Fruit fly (Drosophila melanogaster) whole organism, embryonic: ENCODE data around the gene CG34002.

Experiments
- Adf1 ChIP-seq: fragments of 200-800 bp; sonication (Bioruptor generic); IDR thresholded peaks from 2 replicates; pipeline ENCODE4 v1.3.6; 2022; ENCODE audit warnings: missing biosample characterization, missing genetic modification characterization
- CG12769 ChIP-seq: fragments of 200-800 bp; sonication (Bioruptor generic); optimal IDR thresholded peaks from 2 replicates; lab custom pipeline; 2019; ENCODE audit warnings: missing biosample characterization, mild to moderate bottlenecking, missing genetic modification characterization, moderate library complexity
- CG13287 ChIP-seq: fragments of 200-800 bp; sonication (Bioruptor generic); IDR thresholded peaks from 2 replicates; pipeline ENCODE4 v1.3.6; 2022; ENCODE audit warnings: missing biosample characterization, missing genetic modification characterization; ENCODE audit not compliant: partially characterized antibody
- CG13775 ChIP-seq: fragments of 200-800 bp; sonication (Bioruptor generic); optimal IDR thresholded peaks from 3 replicates; lab custom pipeline; 2017; ENCODE audit warnings: missing biosample characterization, mild to moderate bottlenecking, missing genetic modification characterization
- CG17186 ChIP-seq: fragments of 200-800 bp; sonication (Bioruptor generic); optimal IDR thresholded peaks from 3 replicates; lab custom pipeline; 2017; ENCODE audit warnings: missing biosample characterization, missing genetic modification reagents, missing genetic modification characterization
- CG17385 ChIP-seq: fragments of 200-800 bp; sonication (Bioruptor generic); optimal IDR thresholded peaks from 3 replicates; lab custom pipeline; 2018; ENCODE audit warnings: missing biosample characterization, mild to moderate bottlenecking, missing genetic modification characterization
- CG32767 ChIP-seq: fragments of 200-800 bp; sonication (Bioruptor generic); IDR thresholded peaks from 2 replicates; pipeline ENCODE4 v1.3.6; 2022; ENCODE audit warnings: missing biosample characterization, missing genetic modification characterization
- CG32772 ChIP-seq: fragments of 200-800 bp; sonication (Bioruptor generic); IDR thresholded peaks from 2 replicates; pipeline ENCODE4 v1.3.6; 2022; ENCODE audit warnings: missing biosample characterization, missing genetic modification characterization
- CG34376 ChIP-seq: fragments of 200-800 bp; sonication (Bioruptor generic); optimal IDR thresholded peaks from 2 replicates; lab custom pipeline; 2018; ENCODE audit warnings: missing biosample characterization, mild to moderate bottlenecking, missing genetic modification characterization
- CG5180 ChIP-seq: fragments of 200-800 bp; sonication (Bioruptor generic); optimal IDR thresholded peaks from 3 replicates; lab custom pipeline; 2017; ENCODE audit warnings: missing biosample characterization, missing genetic modification characterization, mild to moderate bottlenecking, moderate library complexity, missing genetic modification reagents
- CG8290 ChIP-seq, 3 experiments: fragments of 200-800 bp; sonication (Bioruptor generic); optimal IDR thresholded peaks; 2 replicates each; lab custom pipeline; 2016 to 2019; ENCODE audit warnings: missing biosample characterization in 3 of 3, missing genetic modification characterization in 3 of 3, mild to moderate bottlenecking in 2 of 3, moderate library complexity in 1 of 3
- CG8478 ChIP-seq: fragments of >200 bp; optimal IDR thresholded peaks from 2 replicates; lab custom pipeline; 2018
- CoRest ChIP-seq: fragments of 200-800 bp; sonication (Bioruptor generic); optimal IDR thresholded peaks from 3 replicates; lab custom pipeline; 2018; ENCODE audit warnings: missing biosample characterization, mild to moderate bottlenecking, missing genetic modification characterization, moderate library complexity
- Deaf1 ChIP-seq: fragments of 200-800 bp; optimal IDR thresholded peaks from 3 replicates; lab custom pipeline; 2019; ENCODE audit warnings: missing biosample characterization, mild to moderate bottlenecking, missing genetic modification characterization, moderate library complexity
- Drgx ChIP-seq: fragments of 200-800 bp; sonication (Bioruptor generic); IDR thresholded peaks from 2 replicates; pipeline ENCODE4 v1.3.6; 2022; ENCODE audit warnings: missing biosample characterization, missing genetic modification characterization
- ERR ChIP-seq: fragments of 200-800 bp; sonication (Bioruptor generic); optimal IDR thresholded peaks from 2 replicates; lab custom pipeline; 2016; ENCODE audit warnings: missing biosample characterization, missing genetic modification characterization
- Fer1 ChIP-seq: fragments of 200-800 bp; sonication (Bioruptor generic); optimal IDR thresholded peaks from 2 replicates; lab custom pipeline; 2017; ENCODE audit warnings: missing biosample characterization, mild to moderate bottlenecking, missing genetic modification characterization
- HLH54F ChIP-seq: fragments of 200-800 bp; sonication (Bioruptor generic); optimal IDR thresholded peaks from 3 replicates; lab custom pipeline; 2016; ENCODE audit warnings: missing biosample characterization, missing genetic modification characterization
- HmgZ ChIP-seq: fragments of 200-800 bp; sonication (Bioruptor generic); optimal IDR thresholded peaks from 2 replicates; lab custom pipeline; 2018; ENCODE audit warnings: missing biosample characterization, mild to moderate bottlenecking, missing genetic modification characterization
- Hr51 ChIP-seq, 2 experiments: fragments of 200-800 bp; sonication (Bioruptor generic); optimal IDR thresholded peaks; 2 replicates in 1 of 2; 3 replicates in 1 of 2; lab custom pipeline; 2016 to 2018; ENCODE audit warnings: missing biosample characterization in 2 of 2, missing genetic modification characterization in 2 of 2, mild to moderate bottlenecking in 1 of 2, moderate library complexity in 1 of 2
- Hsf ChIP-seq: fragments of 200-800 bp; sonication (Bioruptor generic); optimal IDR thresholded peaks from 3 replicates; lab custom pipeline; 2016; ENCODE audit warnings: missing biosample characterization, missing genetic modification characterization
- Meics ChIP-seq: fragments of 200-800 bp; sonication (Bioruptor generic); optimal IDR thresholded peaks from 2 replicates; lab custom pipeline; 2017; ENCODE audit warnings: missing biosample characterization, mild to moderate bottlenecking, missing genetic modification characterization
- Nf-YA ChIP-seq: fragments of 200-800 bp; sonication (Bioruptor generic); IDR thresholded peaks from 2 replicates; pipeline ENCODE4 v1.3.6; 2022; ENCODE audit warnings: missing biosample characterization, missing genetic modification characterization
- Nf-YC ChIP-seq: fragments of 200-800 bp; optimal IDR thresholded peaks from 3 replicates; lab custom pipeline; 2019; ENCODE audit warnings: missing biosample characterization, mild to moderate bottlenecking, missing genetic modification characterization, moderate library complexity
- Pdp1 ChIP-seq, 2 experiments: fragments of 200-800 bp; sonication (Bioruptor generic); optimal IDR thresholded peaks; 3 replicates each; lab custom pipeline; 2016; ENCODE audit warnings: missing biosample characterization in 2 of 2, missing genetic modification characterization in 2 of 2, mild to moderate bottlenecking in 1 of 2, moderate library complexity in 1 of 2
- Rfx ChIP-seq: fragments of 200-800 bp; sonication (Bioruptor generic); IDR thresholded peaks from 2 replicates; pipeline ENCODE4 v1.3.6; 2022; ENCODE audit warnings: missing biosample characterization, missing genetic modification characterization
- Vsx1 ChIP-seq: fragments of 200-800 bp; sonication (Bioruptor generic); optimal IDR thresholded peaks from 2 replicates; lab custom pipeline; 2017; ENCODE audit warnings: missing biosample characterization, mild to moderate bottlenecking, missing genetic modification characterization, missing genetic modification reagents
- bcd ChIP-seq: fragments of 200-800 bp; sonication (Bioruptor generic); optimal IDR thresholded peaks from 2 replicates; lab custom pipeline; 2017; ENCODE audit warnings: missing biosample characterization, mild to moderate bottlenecking, missing genetic modification characterization
- bsh ChIP-seq, 2 experiments: fragments of 200-800 bp; sonication (Bioruptor generic); optimal IDR thresholded peaks; 2 replicates each; lab custom pipeline; 2017 to 2018; ENCODE audit warnings: mild to moderate bottlenecking in 2 of 2, missing biosample characterization in 2 of 2, missing genetic modification characterization in 2 of 2, moderate library complexity in 1 of 2
- cas ChIP-seq: fragments of 200-800 bp; sonication (Bioruptor generic); IDR thresholded peaks from 2 replicates; pipeline ENCODE4 v1.3.6; 2022; ENCODE audit warnings: missing biosample characterization, missing genetic modification characterization
- chinmo ChIP-seq: fragments of 200-800 bp; sonication (Bioruptor generic); IDR thresholded peaks from 4 replicates; pipeline ENCODE4 v1.3.6; 2022; ENCODE audit warnings: missing biosample characterization, missing genetic modification characterization; ENCODE audit not compliant: partially characterized antibody
- ci ChIP-seq: fragments of 200-800 bp; sonication (Bioruptor generic); IDR thresholded peaks from 3 replicates; pipeline ENCODE4 v1.3.6; 2022; ENCODE audit warnings: missing biosample characterization, missing genetic modification characterization
- crp ChIP-seq, 2 experiments: fragments of 200-800 bp; sonication (Bioruptor generic); optimal IDR thresholded peaks; 2 replicates in 1 of 2; 3 replicates in 1 of 2; lab custom pipeline; 2017; ENCODE audit warnings: missing biosample characterization in 2 of 2, missing genetic modification characterization in 2 of 2, mild to moderate bottlenecking in 1 of 2, moderate library complexity in 1 of 2
- cwo ChIP-seq: fragments of 200-800 bp; sonication (Bioruptor generic); optimal IDR thresholded peaks from 3 replicates; lab custom pipeline; 2017; ENCODE audit warnings: missing biosample characterization, missing genetic modification characterization, mild to moderate bottlenecking, moderate library complexity, missing genetic modification reagents
- gem ChIP-seq: fragments of 200-800 bp; sonication (Bioruptor generic); optimal IDR thresholded peaks from 2 replicates; lab custom pipeline; 2019; ENCODE audit warnings: missing biosample characterization, mild to moderate bottlenecking, missing genetic modification characterization, moderate library complexity
- kay ChIP-seq: fragments of 200-800 bp; sonication (Bioruptor generic); optimal IDR thresholded peaks from 2 replicates; lab custom pipeline; 2016; ENCODE audit warnings: missing biosample characterization, missing genetic modification characterization
- lilli ChIP-seq: fragments of 200-800 bp; sonication (Bioruptor generic); optimal IDR thresholded peaks from 3 replicates; lab custom pipeline; 2016; ENCODE audit warnings: missing biosample characterization, missing genetic modification characterization
- nom ChIP-seq: fragments of 200-800 bp; sonication (Bioruptor generic); optimal IDR thresholded peaks from 2 replicates; lab custom pipeline; 2017; ENCODE audit warnings: missing biosample characterization, missing genetic modification characterization, mild to moderate bottlenecking, moderate library complexity, missing genetic modification reagents
- ranshi ChIP-seq: fragments of 200-800 bp; sonication (Bioruptor generic); IDR thresholded peaks from 2 replicates; pipeline ENCODE4 v1.3.6; 2022; ENCODE audit warnings: missing biosample characterization, missing genetic modification characterization
- row ChIP-seq: fragments of 200-800 bp; sonication (Bioruptor generic); IDR thresholded peaks from 3 replicates; pipeline ENCODE4 v1.3.6; 2022; ENCODE audit warnings: missing biosample characterization, missing genetic modification characterization
- scrt ChIP-seq: fragments of 200-800 bp; sonication (Bioruptor generic); optimal IDR thresholded peaks from 2 replicates; lab custom pipeline; 2018; ENCODE audit warnings: missing biosample characterization, mild to moderate bottlenecking, missing genetic modification characterization, moderate library complexity
- sens ChIP-seq: fragments of 200-800 bp; sonication (Bioruptor generic); peaks from one replicate; lab custom pipeline; 2016; ENCODE audit warnings: missing biosample characterization, missing genetic modification characterization
- slou ChIP-seq: fragments of 200-800 bp; sonication (Bioruptor generic); optimal IDR thresholded peaks from 3 replicates; lab custom pipeline; 2016; ENCODE audit warnings: missing biosample characterization, missing genetic modification characterization
- sug ChIP-seq: fragments of 200-800 bp; optimal IDR thresholded peaks from 2 replicates; lab custom pipeline; 2019; ENCODE audit warnings: missing biosample characterization, mild to moderate bottlenecking, missing genetic modification characterization, moderate library complexity
- unc-4 ChIP-seq: fragments of 200-800 bp; sonication (Bioruptor generic); IDR thresholded peaks from 2 replicates; pipeline ENCODE4 v1.3.6; 2022; ENCODE audit warnings: missing biosample characterization, missing genetic modification characterization; ENCODE audit not compliant: partially characterized antibody
- unpg ChIP-seq: fragments of 200-800 bp; sonication (Bioruptor generic); optimal IDR thresholded peaks from 3 replicates; lab custom pipeline; 2018; ENCODE audit warnings: missing biosample characterization, mild to moderate bottlenecking, missing genetic modification characterization, moderate library complexity
- vnd ChIP-seq: fragments of 200-800 bp; sonication (Bioruptor generic); IDR thresholded peaks from 3 replicates; pipeline ENCODE4 v1.3.6; 2022; ENCODE audit warnings: missing biosample characterization, missing genetic modification characterization; ENCODE audit not compliant: partially characterized antibody

CG34002 gene

dm6 chr3L:17842892-17843703, 15.2 kb upstream of the CG34002 start, which contains the start of gene CG5567 (continued):
- TF ChIP-seq Meics (GFP tag; lab: Kevin White, UChicago), result peak; percentile 34
- TF ChIP-seq Fer1 (GFP tag; lab: Kevin White, UChicago), result peak; percentile 64
- TF ChIP-seq nom (GFP tag; lab: Kevin White, UChicago), result no peak
- no peak for TF ChIP-seq kay (GFP tag; lab: Kevin White, UChicago)
- no peak for TF ChIP-seq cwo (GFP tag; lab: Kevin White, UChicago)
- TF ChIP-seq chinmo (GFP tag; lab: Robert Waterston, UW), result 0 out of 4 replicates have a peak, but pooled peaks have one; percentile 51
- TF ChIP-seq CoRest (tag; lab: Kevin White, UChicago), result peak; percentile 14
- TF ChIP-seq CG17385 (GFP tag; lab: Kevin White, UChicago), result peak; percentile 18
- peak; percentile 85 for TF ChIP-seq scrt (GFP tag; lab: Kevin White, UChicago)
- peak; percentile 87 for TF ChIP-seq row
- TF ChIP-seq bcd, result peak; percentile 2
- peak in 1 of 2 experiments; percentile 77 for TF ChIP-seq crp (GFP tag; optimal IDR thresholded peaks at IDR 0.05; lab: Kevin White, UChicago)
- no peak for TF ChIP-seq Hsf (GFP tag; lab: Kevin White, UChicago)
- TF ChIP-seq CG12769, result peak; percentile 17
- TF ChIP-seq CG32767 (GFP tag; lab: Robert Waterston, UW), result peak; percentile 61; the same call in 1 of the 2 replicates
- peak; percentile 47 for TF ChIP-seq CG34376 (GFP tag; lab: Kevin White, UChicago)
- peak; percentile 19 for TF ChIP-seq HLH54F
- TF ChIP-seq CG13775 (GFP tag; lab: Kevin White, UChicago), result peak; percentile 22
- TF ChIP-seq CG13287 (GFP tag; lab: Robert Waterston, UW), result peak; percentile 26; the same call in 1 of the 2 replicates
- TF ChIP-seq slou (GFP tag; lab: Kevin White, UChicago), result no peak
- peak in 1 of 2 experiments; percentile 93 for TF ChIP-seq Pdp1 (GFP tag; optimal IDR thresholded peaks at IDR 0.05; lab: Kevin White, UChicago)
- TF ChIP-seq unpg (GFP tag; lab: Kevin White, UChicago), result no peak
- TF ChIP-seq Hr51 (GFP tag; optimal IDR thresholded peaks at IDR 0.05; lab: Kevin White, UChicago), result peak in 1 of 2 experiments; percentile 10
- no peak for TF ChIP-seq CG8290 (GFP tag; optimal IDR thresholded peaks at IDR 0.05; lab: Kevin White, UChicago)
- peak in 1 of 2 experiments; percentile 33 for TF ChIP-seq CG8290 (tag; optimal IDR thresholded peaks at IDR 0.05; lab: Kevin White, UChicago)
- 0 out of 3 replicates have a peak, but pooled peaks have one; percentile 37 for TF ChIP-seq ci
- TF ChIP-seq ERR (GFP tag; lab: Kevin White, UChicago), result peak; percentile 80
- TF ChIP-seq Drgx (GFP tag; lab: Robert Waterston, UW), result no peak
- no peak for TF ChIP-seq cas (GFP tag; lab: Robert Waterston, UW)
- TF ChIP-seq bsh (GFP tag; optimal IDR thresholded peaks at IDR 0.05; lab: Kevin White, UChicago), result peak in 1 of 2 experiments; percentile 23
- TF ChIP-seq CG17186 (GFP tag; lab: Kevin White, UChicago), result no peak
- 0 out of 2 replicates have a peak, but pooled peaks have one; percentile 21 for TF ChIP-seq unc-4 (GFP tag; lab: Robert Waterston, UW)
- TF ChIP-seq sens (GFP tag; lab: Kevin White, UChicago), result peak; percentile 82
- TF ChIP-seq Vsx1 (GFP tag; lab: Kevin White, UChicago), result no peak
- TF ChIP-seq sug (tag; lab: Kevin White, UChicago), result peak; percentile 36
- no peak for TF ChIP-seq Nf-YA
- TF ChIP-seq CG32772, result no peak
- peak; percentile 24; the same call in 1 of the 2 replicates for TF ChIP-seq Adf1
- peak; percentile 44; the same call in 1 of the 2 replicates for TF ChIP-seq Rfx (GFP tag; lab: Robert Waterston, UW)
- peak; percentile 54 for TF ChIP-seq lilli (GFP tag; lab: Kevin White, UChicago)
- TF ChIP-seq ranshi (GFP tag; lab: Robert Waterston, UW), result peak; percentile 38; the same call in 1 of the 2 replicates
- peak; percentile 22 for TF ChIP-seq HmgZ (tag; lab: Kevin White, UChicago)
- no peak for TF ChIP-seq CG5180
- peak; percentile 23 for TF ChIP-seq gem
- peak; percentile 36 for TF ChIP-seq Nf-YC
- TF ChIP-seq vnd (GFP tag; lab: Robert Waterston, UW), result no peak
- TF ChIP-seq CG8478, result no peak
- peak; percentile 54 for TF ChIP-seq Deaf1 (tag; lab: Kevin White, UChicago)
